Worm (Caenorhabditis elegans) whole organism, L4 larva: ENCODE measurements around the gene F39G3.4.

ENCODE experiments used
- F49E8.2 ChIP-seq: sonication (generic microtip); optimal IDR thresholded peaks from 2 replicates; lab custom pipeline; 2016; ENCODE audit warnings: missing compliant biosample characterization, mild to moderate bottlenecking, missing genetic modification characterization, borderline replicate concordance
- ZK546.5 ChIP-seq, 2 experiments: sonication (generic microtip); optimal IDR thresholded peaks; 2 replicates each; lab custom pipeline; 2017; ENCODE audit warnings: missing biosample characterization in 2 of 2, missing genetic modification characterization in 2 of 2
- ama-1 ChIP-seq: fragments of 150-350 bp; optimal IDR thresholded peaks from 2 replicates; lab custom pipeline; 2014; ENCODE audit warnings: inconsistent platforms, mixed read lengths
- ceh-28 ChIP-seq: fragments of 150-350 bp; optimal IDR thresholded peaks from 2 replicates; lab custom pipeline; 2014; ENCODE audit warnings: missing biosample characterization, missing genetic modification reagents, missing genetic modification characterization
- dpl-1 ChIP-seq: fragments of 150-350 bp; optimal IDR thresholded peaks from 2 replicates; lab custom pipeline; 2014; ENCODE audit warnings: missing biosample characterization, missing genetic modification reagents, missing genetic modification characterization
- fos-1 ChIP-seq: fragments of 150-350 bp; optimal IDR thresholded peaks from 2 replicates; lab custom pipeline; 2014; ENCODE audit warnings: missing biosample characterization, missing genetic modification characterization
- jun-1 ChIP-seq: fragments of 150-350 bp; optimal IDR thresholded peaks from 2 replicates; lab custom pipeline; 2014; ENCODE audit warnings: missing biosample characterization, missing genetic modification reagents, missing genetic modification characterization
- nhr-76 ChIP-seq: fragments of 150-350 bp; optimal IDR thresholded peaks from 2 replicates; lab custom pipeline; 2014; ENCODE audit warnings: missing biosample characterization, missing genetic modification characterization
- pha-4 ChIP-seq, 2 experiments: fragments of 150-350 bp in 1 of 2; fragments of 200-800 bp in 1 of 2; sonication (Bioruptor generic) in 1 of 2; IDR thresholded peaks in 1 of 2; optimal IDR thresholded peaks in 1 of 2; 2 replicates each; pipeline versions ENCODE4 v1.3.6 to Lab custom; 2014 to 2022; ENCODE audit warnings: missing genetic modification characterization in 2 of 2, missing genetic modification reagents in 2 of 2, missing biosample characterization in 1 of 2, missing compliant biosample characterization in 1 of 2
- spr-1 ChIP-seq: sonication (generic microtip); optimal IDR thresholded peaks from 2 replicates; lab custom pipeline; 2016; ENCODE audit warnings: mild to moderate bottlenecking, missing genetic modification characterization, missing compliant biosample characterization
- ztf-11 ChIP-seq: fragments of 150-350 bp; optimal IDR thresholded peaks from 2 replicates; lab custom pipeline; 2014; ENCODE audit warnings: missing biosample characterization, missing genetic modification characterization
- ztf-7 ChIP-seq: fragments of 150-350 bp; optimal IDR thresholded peaks from 2 replicates; lab custom pipeline; 2014; ENCODE audit warnings: missing biosample characterization, missing genetic modification characterization

- TF ChIP-seq ama-1 (lab: Kevin White, UChicago) (no peak), fos-1 (tag; lab: Kevin White, UChicago) (no peak), jun-1 (tag; lab: Kevin White, UChicago) (no peak), ceh-28 (tag; lab: Kevin White, UChicago) (no peak), nhr-76 (tag; lab: Kevin White, UChicago) (no peak), dpl-1 (GFP tag; lab: Kevin White, UChicago) (no peak), spr-1 (tag; lab: Kevin White, UChicago) (no peak), F49E8.2 (tag; lab: Kevin White, UChicago) (no peak), ztf-11 (tag; lab: Kevin White, UChicago) (no peak), ztf-7 (no peak), ZK546.5 (tag; optimal IDR thresholded peaks at IDR 0.05; lab: Kevin White, UChicago) (no peak), pha-4 (GFP tag; IDR thresholded peaks at IDR 0.05; lab: Robert Waterston, UW) (no peak), pha-4 (tag; optimal IDR thresholded peaks at IDR 0.05; lab: Kevin White, UChicago) (no peak)
Measured at ce11 chrV:4734608-4735007, 10.1 kb downstream of the F39G3.4 start.
